Worm (Caenorhabditis elegans) whole organism, young adult: Measurements from ENCODE around the gene pfn-3.

Experiments used
- let-607 ChIP-seq, 2 experiments: fragments of 200-800 bp in 1 of 2; sonication (Bioruptor generic) in 1 of 2; sonication (generic microtip) in 1 of 2; optimal IDR thresholded peaks; 2 replicates each; lab custom pipeline; 2016 to 2018; ENCODE audit warnings: mild to moderate bottlenecking in 2 of 2, missing compliant biosample characterization in 2 of 2, missing genetic modification characterization in 2 of 2, moderate library complexity in 2 of 2, missing genotype in 1 of 2
- sea-2 ChIP-seq: fragments of 200-800 bp; sonication (Bioruptor generic); IDR thresholded peaks from 2 replicates; pipeline ENCODE4 v1.3.6; 2022; ENCODE audit warnings: missing genetic modification characterization, missing compliant biosample characterization
- unc-62 ChIP-seq: fragments of 150-350 bp; optimal IDR thresholded peaks from 2 replicates; lab custom pipeline; 2014; ENCODE audit warnings: missing biosample characterization, missing genetic modification reagents, missing genetic modification characterization

ce11 chrX:1057821-1058377, 22.6 kb downstream of the pfn-3 start:
- TF ChIP-seq let-607 (tag; optimal IDR thresholded peaks at IDR 0.05; lab: Kevin White, UChicago) (no peak), unc-62 (no peak), sea-2 (GFP tag; lab: Robert Waterston, UW) (no peak)
